Worm (Caenorhabditis elegans) whole organism, early embryonic: ENCODE results near the gene C01F6.14.

Experiments used
- B0310.2 ChIP-seq: sonication (generic microtip); optimal IDR thresholded peaks from 2 replicates; lab custom pipeline; 2016; ENCODE audit warnings: mild to moderate bottlenecking, missing genetic modification characterization, missing compliant biosample characterization
- F13C5.2 ChIP-seq: sonication (generic microtip); optimal IDR thresholded peaks from 2 replicates; lab custom pipeline; 2017; ENCODE audit warnings: mild to moderate bottlenecking, missing genetic modification characterization, inconsistent platforms, missing compliant biosample characterization
- aly-1 ChIP-seq: sonication (generic microtip); optimal IDR thresholded peaks from 2 replicates; lab custom pipeline; 2016; ENCODE audit warnings: missing genetic modification characterization, missing compliant biosample characterization
- ama-1 ChIP-seq: fragments of 150-350 bp; optimal IDR thresholded peaks from 2 replicates; lab custom pipeline; 2014
- ceh-36 ChIP-seq: sonication (generic microtip); optimal IDR thresholded peaks from 2 replicates; lab custom pipeline; 2016; ENCODE audit warnings: missing genetic modification characterization, inconsistent platforms, missing compliant biosample characterization
- ets-7 ChIP-seq: sonication (generic microtip); optimal IDR thresholded peaks from 2 replicates; lab custom pipeline; 2016; ENCODE audit warnings: missing genotype, missing genetic modification characterization, missing compliant biosample characterization
- flt-1 ChIP-seq: fragments of 200-800 bp; sonication (Bioruptor generic); IDR thresholded peaks from 2 replicates; pipeline ENCODE4 v1.3.6; 2022; ENCODE audit warnings: missing genetic modification characterization, missing compliant biosample characterization
- hmbx-1 ChIP-seq: sonication (generic microtip); optimal IDR thresholded peaks from 2 replicates; lab custom pipeline; 2016; ENCODE audit warnings: mild to moderate bottlenecking, missing genetic modification characterization, missing compliant biosample characterization
- hmg-4 ChIP-seq: fragments of 200-800 bp; sonication (Bioruptor generic); optimal IDR thresholded peaks from 2 replicates; lab custom pipeline; 2018; ENCODE audit warnings: mild to moderate bottlenecking, missing genetic modification characterization, missing compliant biosample characterization
- hnd-1 ChIP-seq: sonication (generic microtip); optimal IDR thresholded peaks from 2 replicates; lab custom pipeline; 2016; ENCODE audit warnings: missing genetic modification characterization, missing compliant biosample characterization
- pes-1 ChIP-seq: fragments of 200-800 bp; sonication (Bioruptor generic); IDR thresholded peaks from 2 replicates; pipeline ENCODE4 v1.3.6; 2022; ENCODE audit warnings: missing genetic modification reagents, missing genetic modification characterization, missing compliant biosample characterization
- scrt-1 ChIP-seq: fragments of 200-800 bp; sonication (Bioruptor generic); IDR thresholded peaks from 2 replicates; pipeline ENCODE4 v1.3.6; 2022; ENCODE audit warnings: missing genetic modification characterization, missing compliant biosample characterization
- tbx-11 ChIP-seq: fragments of 200-800 bp; sonication (Bioruptor generic); IDR thresholded peaks from 2 replicates; pipeline ENCODE4 v1.3.6; 2022; ENCODE audit warnings: missing genetic modification characterization, missing compliant biosample characterization
- tra-4 ChIP-seq: sonication (generic microtip); optimal IDR thresholded peaks from 2 replicates; lab custom pipeline; 2017; ENCODE audit warnings: missing genetic modification characterization, missing compliant biosample characterization

ce11 chrIV:9116452-9116851, 12.5 kb upstream of the C01F6.14 start:
- TF ChIP-seq F13C5.2 (no peak), hmg-4 (no peak), aly-1 (tag; lab: Kevin White, UChicago) (no peak), flt-1 (GFP tag; lab: Robert Waterston, UW) (no peak), ets-7 (tag; lab: Kevin White, UChicago) (no peak), B0310.2 (tag; lab: Kevin White, UChicago) (no peak), ceh-36 (tag; lab: Kevin White, UChicago) (no peak), scrt-1 (GFP tag; lab: Robert Waterston, UW) (no peak), tbx-11 (no peak), ama-1 (lab: Kevin White, UChicago) (no peak), tra-4 (tag; lab: Kevin White, UChicago) (no peak), hmbx-1 (tag; lab: Kevin White, UChicago) (no peak), pes-1 (GFP tag; lab: Robert Waterston, UW) (no peak), hnd-1 (tag; lab: Kevin White, UChicago) (no peak)
